Worm (Caenorhabditis elegans) whole organism, L4 larva: ENCODE results near the gene T09A5.15.

Experiments
- ZK337.2 ChIP-seq: fragments of 200-800 bp; sonication (Bioruptor generic); IDR thresholded peaks from 2 replicates; pipeline ENCODE4 v1.3.6; 2022; ENCODE audit warnings: missing genetic modification reagents, missing genetic modification characterization, missing compliant biosample characterization
- ZK546.5 ChIP-seq, 2 experiments: sonication (generic microtip); optimal IDR thresholded peaks; 2 replicates each; lab custom pipeline; 2017; ENCODE audit warnings: missing biosample characterization in 2 of 2, missing genetic modification characterization in 2 of 2
- aly-2 ChIP-seq: sonication (generic microtip); optimal IDR thresholded peaks from 2 replicates; lab custom pipeline; 2018; ENCODE audit warnings: missing biosample characterization, missing genetic modification characterization
- ama-1 ChIP-seq: fragments of 150-350 bp; optimal IDR thresholded peaks from 2 replicates; lab custom pipeline; 2014; ENCODE audit warnings: inconsistent platforms, mixed read lengths
- duxl-1 ChIP-seq: sonication (generic microtip); optimal IDR thresholded peaks from 2 replicates; lab custom pipeline; 2016; ENCODE audit warnings: mild to moderate bottlenecking, missing genetic modification characterization, moderate library complexity, missing compliant biosample characterization; ENCODE audit not compliant: poor library complexity
- mes-2 ChIP-seq: sonication (generic microtip); optimal IDR thresholded peaks from 2 replicates; lab custom pipeline; 2016; ENCODE audit warnings: missing genotype, mild to moderate bottlenecking, missing genetic modification characterization, missing compliant biosample characterization; ENCODE audit not compliant: poor library complexity, severe bottlenecking
- nhr-77 ChIP-seq: fragments of 150-350 bp; optimal IDR thresholded peaks from 2 replicates; lab custom pipeline; 2014; ENCODE audit warnings: missing biosample characterization, missing genetic modification characterization
- unc-39 ChIP-seq: sonication (generic microtip); optimal IDR thresholded peaks from 2 replicates; lab custom pipeline; 2017; ENCODE audit warnings: missing biosample characterization, missing genetic modification characterization
- vab-7 ChIP-seq: fragments of 200-800 bp; sonication (Bioruptor generic); IDR thresholded peaks from 2 replicates; pipeline ENCODE4 v1.3.6; 2022; ENCODE audit warnings: missing genetic modification reagents, missing genetic modification characterization, missing compliant biosample characterization
- zag-1 ChIP-seq: fragments of 150-350 bp; optimal IDR thresholded peaks from 2 replicates; lab custom pipeline; 2014; ENCODE audit warnings: missing biosample characterization, missing genetic modification characterization
- zfp-2 ChIP-seq: sonication (generic microtip); optimal IDR thresholded peaks from 2 replicates; lab custom pipeline; 2016; ENCODE audit warnings: mild to moderate bottlenecking, missing genetic modification characterization, missing compliant biosample characterization
- ztf-11 ChIP-seq: fragments of 150-350 bp; optimal IDR thresholded peaks from 2 replicates; lab custom pipeline; 2014; ENCODE audit warnings: missing biosample characterization, missing genetic modification characterization

DNA sequence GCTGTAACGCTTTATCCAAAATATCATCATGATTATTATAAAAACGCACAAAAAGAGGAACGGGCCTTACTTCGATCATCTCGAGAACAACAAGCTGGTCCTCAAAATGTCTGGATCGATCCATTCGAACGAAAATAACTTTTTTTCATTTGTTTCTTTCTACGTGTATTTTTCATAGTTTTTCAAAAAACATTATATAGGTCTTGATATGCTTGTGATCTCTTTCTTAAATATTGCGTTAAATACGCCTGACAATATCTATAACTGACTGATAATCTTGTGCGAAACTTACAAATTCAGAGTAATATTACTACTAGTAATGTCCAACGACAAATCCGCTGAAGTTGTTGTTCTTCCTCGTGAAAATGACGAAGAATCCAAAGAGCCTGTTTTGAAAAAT lies 341 bp downstream of the T09A5.15 start, which contains the start of gene sds-22:
- TF ChIP-seq zag-1 (tag; lab: Kevin White, UChicago): no peak
- TF ChIP-seq duxl-1 (tag; lab: Kevin White, UChicago): no peak
- no peak for TF ChIP-seq zfp-2 (tag; lab: Kevin White, UChicago)
- no peak for TF ChIP-seq ztf-11 (tag; lab: Kevin White, UChicago)
- no peak for TF ChIP-seq ZK337.2
- no peak for TF ChIP-seq vab-7
- TF ChIP-seq ZK546.5 (tag; optimal IDR thresholded peaks at IDR 0.05; lab: Kevin White, UChicago): no peak
- TF ChIP-seq mes-2 (tag; lab: Kevin White, UChicago): no peak
- TF ChIP-seq ama-1 (lab: Kevin White, UChicago): no peak
- TF ChIP-seq aly-2 (tag; lab: Kevin White, UChicago): no peak
- no peak for TF ChIP-seq nhr-77 (tag; lab: Kevin White, UChicago)
- no peak for TF ChIP-seq unc-39 (tag; lab: Kevin White, UChicago)
